Worm (Caenorhabditis elegans): ENCODE results near the gene C06E1.1.
A peak's percentile ranks its signal among the peaks of the same experiment; 100 is the strongest.

Gene C06E1.1

DNA sequence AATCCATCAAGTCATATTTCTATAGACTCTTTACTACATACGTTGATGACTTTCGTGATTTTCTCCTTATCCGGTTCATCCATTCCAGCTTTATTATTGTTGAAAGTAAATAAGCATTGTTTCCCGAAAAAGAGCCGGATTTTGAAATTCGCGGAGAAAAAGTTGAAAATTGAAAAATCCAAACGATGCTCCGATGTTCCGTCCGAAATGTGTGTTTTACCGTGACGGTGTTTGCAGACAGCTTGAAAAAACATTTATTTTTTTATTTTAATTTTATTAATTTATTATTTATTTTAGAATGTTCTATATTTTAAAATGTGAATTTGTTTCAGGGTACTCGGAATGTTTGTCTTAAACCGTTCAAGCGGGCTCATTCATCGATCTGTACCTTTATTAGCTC, 25.2 kb downstream of the C06E1.1 start, which contains the start of gene dnj-10 (continued):
- TF ChIP-seq snpc-1.1 (tag; optimal IDR thresholded peaks at IDR 0.05; ENCODE audit: insufficient read depth): no peak

DNA sequence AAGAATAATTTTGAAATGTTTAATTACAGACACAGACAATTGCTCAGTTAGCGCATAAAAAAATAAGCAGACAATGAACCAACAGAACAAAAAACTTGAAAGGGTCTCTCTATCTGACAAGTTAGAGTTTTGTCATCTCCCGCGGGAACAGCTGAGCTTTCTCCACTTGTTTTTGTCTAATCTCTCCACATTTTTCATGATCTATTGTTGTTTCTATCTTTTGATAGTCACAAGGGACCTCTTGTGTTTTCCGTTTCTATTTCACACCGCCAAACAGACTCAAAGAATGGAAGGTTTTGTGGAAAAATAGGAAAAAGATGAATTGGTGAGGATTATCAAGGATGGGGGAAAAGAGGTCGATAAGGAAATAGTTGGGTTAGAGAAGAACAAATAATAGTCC, 31.2 kb downstream of the C06E1.1 start:
- TF ChIP-seq fkh-3 (tag; optimal IDR thresholded peaks at IDR 0.05) (no peak), hmg-20 (GFP tag; IDR thresholded peaks at IDR 0.05) (no peak), attf-5 (GFP tag; optimal IDR thresholded peaks at IDR 0.05) (no peak), mxl-1 (tag; optimal IDR thresholded peaks at IDR 0.05) (no peak)

DNA sequence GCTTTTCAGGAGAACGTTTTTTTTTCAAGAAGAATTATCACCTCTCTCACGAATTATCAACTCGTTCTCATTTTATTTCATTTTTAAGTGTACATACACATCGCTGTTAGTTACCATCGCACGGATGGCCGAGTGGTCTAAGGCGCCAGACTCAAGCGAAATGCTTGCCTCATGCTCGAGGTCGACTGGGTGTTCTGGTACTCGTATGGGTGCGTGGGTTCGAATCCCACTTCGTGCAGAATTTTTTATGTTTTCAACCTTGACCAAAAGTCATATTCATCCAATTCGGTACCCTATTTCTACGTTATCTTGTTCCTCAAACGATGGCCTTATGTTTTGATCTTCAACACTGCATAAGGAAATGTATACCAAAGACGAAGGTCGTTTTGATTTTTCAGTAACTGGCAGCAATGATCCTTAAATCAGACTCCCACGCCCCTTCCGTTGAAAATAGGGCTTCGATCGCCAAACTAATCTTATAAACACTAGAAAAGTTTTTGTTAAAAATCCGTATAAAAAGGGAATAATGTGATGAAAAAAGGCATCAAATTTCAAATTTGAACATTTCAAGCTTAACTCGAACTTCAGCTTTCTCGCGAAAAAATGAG, 33.7 kb downstream of the C06E1.1 start, which contains the start of gene fip-1:
Gene fip-1 (plus strand): TSS at position 558 of the 608 bp plus-strand sequence.
- TF ChIP-seq tbp1 (GFP tag; optimal IDR thresholded peaks at IDR 0.05) (peak; percentile 96), attf-6 (GFP tag; IDR thresholded peaks at IDR 0.05) (peak; percentile 64; the same call in 1 of the 2 replicates), Y95B8A.8 (GFP tag; IDR thresholded peaks at IDR 0.05) (no peak), mes-4 (tag; optimal IDR thresholded peaks at IDR 0.05) (peak; percentile 53), ztf-3 (GFP tag; optimal IDR thresholded peaks at IDR 0.05) (no peak), aptf-2 (GFP tag; conservative IDR thresholded peaks at IDR 0.05) (no peak), nhr-179 (tag; optimal IDR thresholded peaks at IDR 0.05) (no peak), repo-1 (tag; optimal IDR thresholded peaks at IDR 0.05) (peak; percentile 61), lin-26 (GFP tag; IDR thresholded peaks at IDR 0.05) (peak; percentile 92), snpc-1.3 (tag; optimal IDR thresholded peaks at IDR 0.05; ENCODE audit: insufficient read depth) (peak; percentile 66), hlh-12 (tag; optimal IDR thresholded peaks at IDR 0.05) (no peak), F49E8.2 (tag; optimal IDR thresholded peaks at IDR 0.05; ENCODE audit: insufficient read depth) (peak; percentile 62), nfya-1 (tag; optimal IDR thresholded peaks at IDR 0.05; ENCODE audit: borderline replicate concordance, insufficient read depth) (no peak), hlh-26 (GFP tag; conservative IDR thresholded peaks at IDR 0.05) (no peak), nfya-2 (GFP tag; IDR thresholded peaks at IDR 0.05) (peak; percentile 33; the same call in 1 of the 2 replicates), him-1 (tag; optimal IDR thresholded peaks at IDR 0.05) (peak; percentile 77), mel-28 (tag; optimal IDR thresholded peaks at IDR 0.05; ENCODE audit: borderline replicate concordance) (no peak), unc-62 (GFP tag; optimal IDR thresholded peaks at IDR 0.05) (no peak), rcor-1 (GFP tag; IDR thresholded peaks at IDR 0.05) (0 out of 2 replicates have a peak, but pooled peaks have one; percentile 18), egrh-3 (GFP tag; IDR thresholded peaks at IDR 0.05) (peak; percentile 34; the same call in 1 of the 2 replicates), lin-35 (GFP tag; optimal IDR thresholded peaks at IDR 0.05) (peak in 1 of 3 experiments; percentile 45), F39B2.1 (GFP tag; IDR thresholded peaks at IDR 0.05) (no peak), zim-3 (tag; optimal IDR thresholded peaks at IDR 0.05) (peak; percentile 50), madf-8 (GFP tag; conservative IDR thresholded peaks at IDR 0.05) (no peak), hrde-1 (tag; optimal IDR thresholded peaks at IDR 0.05; ENCODE audit: borderline replicate concordance) (peak; percentile 71), rpc-1 (optimal IDR thresholded peaks at IDR 0.05) (peak; percentile 90), rpc-1 (tag; optimal IDR thresholded peaks at IDR 0.05) (peak; percentile 93), mxl-1 (tag; optimal IDR thresholded peaks at IDR 0.05) (peak; percentile 71), gei-17 (GFP tag; optimal IDR thresholded peaks at IDR 0.05) (no peak), D2030.7 (GFP tag; IDR thresholded peaks at IDR 0.05) (peak; percentile 76), F57C9.4 (tag; optimal IDR thresholded peaks at IDR 0.05) (no peak), rec-8 (tag; optimal IDR thresholded peaks at IDR 0.05) (peak; percentile 47 to 79), madf-10 (tag; optimal IDR thresholded peaks at IDR 0.05) (peak; percentile 57), ztf-18 (tag; optimal IDR thresholded peaks at IDR 0.05) (peak; percentile 68), Y56A3A.18 (GFP tag; IDR thresholded peaks at IDR 0.05) (peak; percentile 71; the same call in 1 of the 2 replicates), nhr-80 (tag; optimal IDR thresholded peaks at IDR 0.05) (peak; percentile 19), aptf-3 (GFP tag; IDR thresholded peaks at IDR 0.05) (0 out of 2 replicates have a peak, but pooled peaks have one; percentile 70), egl-44 (GFP tag; IDR thresholded peaks at IDR 0.05) (no peak), bed-1 (GFP tag; IDR thresholded peaks at IDR 0.05) (0 out of 2 replicates have a peak, but pooled peaks have one; percentile 71), hsf-1 (GFP tag; IDR thresholded peaks at IDR 0.05) (no peak)
